Fruit fly (Drosophila melanogaster) whole organism, embryonic: ENCODE data around the gene CG15475.

Experiments used
- Abd-B ChIP-seq: fragments of 200-800 bp; sonication (Bioruptor generic); optimal IDR thresholded peaks from 2 replicates; lab custom pipeline; 2018; ENCODE audit warnings: missing biosample characterization, mild to moderate bottlenecking, missing genetic modification characterization, moderate library complexity
- Bdp1 ChIP-seq: fragments of 200-800 bp; sonication (Bioruptor generic); optimal IDR thresholded peaks from 3 replicates; lab custom pipeline; 2016; ENCODE audit warnings: missing biosample characterization, missing genetic modification characterization
- Bgb ChIP-seq: fragments of 200-800 bp; sonication (Bioruptor generic); IDR thresholded peaks from 2 replicates; pipeline ENCODE4 v1.3.6; 2022; ENCODE audit warnings: missing biosample characterization, missing genetic modification characterization; ENCODE audit not compliant: partially characterized antibody
- CG11560 ChIP-seq: fragments of 200-800 bp; sonication (Bioruptor generic); IDR thresholded peaks from 3 replicates; pipeline ENCODE4 v1.3.6; 2022; ENCODE audit warnings: missing biosample characterization, missing genetic modification characterization
- CG12104 ChIP-seq: fragments of 200-800 bp; sonication (Bioruptor generic); optimal IDR thresholded peaks from 3 replicates; lab custom pipeline; 2016; ENCODE audit warnings: missing biosample characterization, missing genetic modification characterization
- CG12155 ChIP-seq: fragments of 200-800 bp; sonication (Bioruptor generic); optimal IDR thresholded peaks from 3 replicates; lab custom pipeline; 2016; ENCODE audit warnings: missing biosample characterization, missing genetic modification characterization
- CG12219 ChIP-seq: fragments of 200-800 bp; sonication (Bioruptor generic); optimal IDR thresholded peaks from 3 replicates; lab custom pipeline; 2018; ENCODE audit warnings: missing biosample characterization, mild to moderate bottlenecking, missing genetic modification characterization
- CG12942 ChIP-seq: fragments of 200-800 bp; sonication (Bioruptor generic); optimal IDR thresholded peaks from 3 replicates; lab custom pipeline; 2016; ENCODE audit warnings: missing biosample characterization, missing genetic modification characterization
- CG16813 ChIP-seq: fragments of 200-800 bp; sonication (Bioruptor generic); IDR thresholded peaks from 3 replicates; pipeline ENCODE4 v1.3.6; 2022; ENCODE audit warnings: missing biosample characterization, missing genetic modification characterization; ENCODE audit not compliant: partially characterized antibody
- CG2202 ChIP-seq: fragments of 200-800 bp; sonication (Bioruptor generic); optimal IDR thresholded peaks from 2 replicates; lab custom pipeline; 2018; ENCODE audit warnings: missing biosample characterization, mild to moderate bottlenecking, missing genetic modification characterization
- CG2678 ChIP-seq: fragments of 200-800 bp; sonication (Bioruptor generic); optimal IDR thresholded peaks from 3 replicates; lab custom pipeline; 2019; ENCODE audit warnings: missing biosample characterization, mild to moderate bottlenecking, missing genetic modification characterization, moderate library complexity
- CG2875 ChIP-seq: fragments of 200-800 bp; sonication (Bioruptor generic); optimal IDR thresholded peaks from 2 replicates; lab custom pipeline; 2017; ENCODE audit warnings: missing biosample characterization, mild to moderate bottlenecking, missing genetic modification characterization, missing genetic modification reagents
- CG30431 ChIP-seq: fragments of 200-800 bp; sonication (Bioruptor generic); optimal IDR thresholded peaks from 2 replicates; lab custom pipeline; 2017; ENCODE audit warnings: missing biosample characterization, missing genetic modification characterization
- CG31388 ChIP-seq: fragments of 200-800 bp; sonication (Bioruptor generic); optimal IDR thresholded peaks from 2 replicates; lab custom pipeline; 2016; ENCODE audit warnings: missing biosample characterization, missing genetic modification characterization
- CG31441 ChIP-seq: fragments of 200-800 bp; sonication (Bioruptor generic); IDR thresholded peaks from 2 replicates; pipeline ENCODE4 v1.3.6; 2022; ENCODE audit warnings: missing biosample characterization, missing genetic modification characterization
- CG3281 ChIP-seq: fragments of 200-800 bp; sonication (Bioruptor generic); optimal IDR thresholded peaks from 3 replicates; lab custom pipeline; 2017; ENCODE audit warnings: missing biosample characterization, mild to moderate bottlenecking, missing genetic modification characterization
- CG42726 ChIP-seq: fragments of 200-800 bp; sonication (Bioruptor generic); IDR thresholded peaks from 2 replicates; pipeline ENCODE4 v1.3.6; 2022; ENCODE audit warnings: missing biosample characterization, missing genetic modification characterization; ENCODE audit not compliant: partially characterized antibody
- CG43689 ChIP-seq: fragments of 200-800 bp; sonication (Bioruptor generic); IDR thresholded peaks from 2 replicates; pipeline ENCODE4 v1.3.6; 2022; ENCODE audit warnings: missing biosample characterization, missing genetic modification characterization
- CG6254 ChIP-seq: fragments of 200-800 bp; sonication (Bioruptor generic); optimal IDR thresholded peaks from 3 replicates; lab custom pipeline; 2017; ENCODE audit warnings: mild to moderate bottlenecking, missing biosample characterization, missing genetic modification reagents, missing genetic modification characterization
- CG6272 ChIP-seq: fragments of 200-800 bp; sonication (Bioruptor generic); IDR thresholded peaks from 2 replicates; pipeline ENCODE4 v1.3.6; 2022; ENCODE audit warnings: missing biosample characterization, missing genetic modification characterization
- CG7271 ChIP-seq: fragments of 200-800 bp; sonication (Bioruptor generic); optimal IDR thresholded peaks from 2 replicates; lab custom pipeline; 2018; ENCODE audit warnings: missing biosample characterization, mild to moderate bottlenecking, missing genetic modification characterization, moderate library complexity
- CG7357 ChIP-seq: fragments of 200-800 bp; sonication (Bioruptor generic); IDR thresholded peaks from 3 replicates; pipeline ENCODE4 v1.3.6; 2022; ENCODE audit warnings: missing biosample characterization, missing genetic modification characterization
- CG8944 ChIP-seq: fragments of 200-800 bp; sonication (Bioruptor generic); optimal IDR thresholded peaks from 3 replicates; lab custom pipeline; 2016; ENCODE audit warnings: missing biosample characterization, missing genetic modification characterization
- Chrac-16 ChIP-seq: fragments of 200-800 bp; sonication (Bioruptor generic); optimal IDR thresholded peaks from 3 replicates; lab custom pipeline; 2016; ENCODE audit warnings: missing biosample characterization, missing genetic modification characterization
- Drgx ChIP-seq: fragments of 200-800 bp; sonication (Bioruptor generic); IDR thresholded peaks from 2 replicates; pipeline ENCODE4 v1.3.6; 2022; ENCODE audit warnings: missing biosample characterization, missing genetic modification characterization
- Fer1 ChIP-seq: fragments of 200-800 bp; sonication (Bioruptor generic); optimal IDR thresholded peaks from 2 replicates; lab custom pipeline; 2017; ENCODE audit warnings: missing biosample characterization, mild to moderate bottlenecking, missing genetic modification characterization
- Hand ChIP-seq: fragments of 200-800 bp; sonication (Bioruptor generic); optimal IDR thresholded peaks from 2 replicates; lab custom pipeline; 2017; ENCODE audit warnings: mild to moderate bottlenecking, missing biosample characterization, missing genetic modification reagents, missing genetic modification characterization
- Myb ChIP-seq: fragments of 200-800 bp; sonication (Bioruptor generic); optimal IDR thresholded peaks from 2 replicates; lab custom pipeline; 2016; ENCODE audit warnings: missing biosample characterization, missing genetic modification characterization
- Nf-YA ChIP-seq: fragments of 200-800 bp; sonication (Bioruptor generic); IDR thresholded peaks from 2 replicates; pipeline ENCODE4 v1.3.6; 2022; ENCODE audit warnings: missing biosample characterization, missing genetic modification characterization
- NfI ChIP-seq: fragments of 200-800 bp; sonication (Bioruptor generic); optimal IDR thresholded peaks from 3 replicates; lab custom pipeline; 2018; ENCODE audit warnings: missing biosample characterization, mild to moderate bottlenecking, missing genetic modification characterization, moderate library complexity
- Scr ChIP-seq: fragments of 200-800 bp; sonication (Bioruptor generic); IDR thresholded peaks from 2 replicates; pipeline ENCODE4 v1.3.6; 2022; ENCODE audit warnings: missing biosample characterization, missing genetic modification characterization; ENCODE audit not compliant: partially characterized antibody
- Sox102F ChIP-seq: fragments of 200-800 bp; sonication (Bioruptor generic); optimal IDR thresholded peaks from 2 replicates; lab custom pipeline; 2018; ENCODE audit warnings: missing biosample characterization, mild to moderate bottlenecking, missing genetic modification characterization, moderate library complexity
- az2 ChIP-seq: fragments of 200-800 bp; sonication (Bioruptor generic); optimal IDR thresholded peaks from 3 replicates; lab custom pipeline; 2016; ENCODE audit warnings: missing biosample characterization, missing genetic modification characterization
- chinmo ChIP-seq: fragments of 200-800 bp; sonication (Bioruptor generic); IDR thresholded peaks from 4 replicates; pipeline ENCODE4 v1.3.6; 2022; ENCODE audit warnings: missing biosample characterization, missing genetic modification characterization; ENCODE audit not compliant: partially characterized antibody
- gce ChIP-seq: fragments of 200-800 bp; sonication (Bioruptor generic); IDR thresholded peaks from 3 replicates; pipeline ENCODE4 v1.3.6; 2022; ENCODE audit warnings: missing biosample characterization, missing genetic modification characterization
- gem ChIP-seq: fragments of 200-800 bp; sonication (Bioruptor generic); optimal IDR thresholded peaks from 2 replicates; lab custom pipeline; 2019; ENCODE audit warnings: missing biosample characterization, mild to moderate bottlenecking, missing genetic modification characterization, moderate library complexity
- grn ChIP-seq: fragments of 200-800 bp; sonication (Bioruptor generic); optimal IDR thresholded peaks from 3 replicates; lab custom pipeline; 2017; ENCODE audit warnings: missing biosample characterization, missing genetic modification characterization
- jumu ChIP-seq: fragments of 200-800 bp; sonication (Bioruptor generic); optimal IDR thresholded peaks from 3 replicates; lab custom pipeline; 2016; ENCODE audit warnings: missing biosample characterization, missing genetic modification characterization
- kay ChIP-seq: fragments of 200-800 bp; sonication (Bioruptor generic); optimal IDR thresholded peaks from 2 replicates; lab custom pipeline; 2016; ENCODE audit warnings: missing biosample characterization, missing genetic modification characterization
- lilli ChIP-seq: fragments of 200-800 bp; sonication (Bioruptor generic); optimal IDR thresholded peaks from 3 replicates; lab custom pipeline; 2016; ENCODE audit warnings: missing biosample characterization, missing genetic modification characterization
- oc ChIP-seq: fragments of 200-800 bp; sonication (Bioruptor generic); optimal IDR thresholded peaks from 2 replicates; lab custom pipeline; 2018; ENCODE audit warnings: missing biosample characterization, mild to moderate bottlenecking, missing genetic modification characterization, moderate library complexity
- peb ChIP-seq: fragments of 200-800 bp; sonication (Bioruptor generic); IDR thresholded peaks from 2 replicates; pipeline ENCODE4 v1.3.6; 2022; ENCODE audit warnings: missing biosample characterization, missing genetic modification characterization
- pfk ChIP-seq: fragments of 200-800 bp; sonication (Bioruptor generic); optimal IDR thresholded peaks from 2 replicates; lab custom pipeline; 2018; ENCODE audit warnings: missing biosample characterization, mild to moderate bottlenecking, missing genetic modification characterization, moderate library complexity
- sc ChIP-seq, 3 experiments: fragments of >200 bp in 2 of 3; fragments of 200-800 bp in 1 of 3; sonication (Bioruptor generic) in 1 of 3; optimal IDR thresholded peaks; 2 replicates in 2 of 3; 3 replicates in 1 of 3; lab custom pipeline; 2017; ENCODE audit warnings: mild to moderate bottlenecking in 1 of 3, missing biosample characterization in 1 of 3, missing genetic modification characterization in 1 of 3, missing genetic modification reagents in 1 of 3
- sd ChIP-seq: fragments of 200-800 bp; sonication (Bioruptor generic); optimal IDR thresholded peaks from 3 replicates; lab custom pipeline; 2018; ENCODE audit warnings: missing biosample characterization, mild to moderate bottlenecking, missing genetic modification characterization, moderate library complexity
- seq ChIP-seq: fragments of 200-800 bp; sonication (Bioruptor generic); IDR thresholded peaks from 2 replicates; pipeline ENCODE4 v1.3.6; 2022; ENCODE audit warnings: missing biosample characterization, missing genetic modification characterization
- sim ChIP-seq: fragments of 200-800 bp; sonication (Bioruptor generic); IDR thresholded peaks from 2 replicates; pipeline ENCODE4 v1.3.6; 2022; ENCODE audit warnings: missing biosample characterization, missing genetic modification characterization
- stc ChIP-seq: fragments of 200-800 bp; sonication (Bioruptor generic); IDR thresholded peaks from 2 replicates; pipeline ENCODE4 v1.3.6; 2022; ENCODE audit warnings: missing biosample characterization, missing genetic modification characterization
- sug ChIP-seq: fragments of 200-800 bp; optimal IDR thresholded peaks from 2 replicates; lab custom pipeline; 2019; ENCODE audit warnings: missing biosample characterization, mild to moderate bottlenecking, missing genetic modification characterization, moderate library complexity
- wek ChIP-seq: fragments of 200-800 bp; sonication (Bioruptor generic); optimal IDR thresholded peaks from 3 replicates; lab custom pipeline; 2018; ENCODE audit warnings: missing biosample characterization, mild to moderate bottlenecking, missing genetic modification characterization, moderate library complexity
- zfh1 ChIP-seq: fragments of 200-800 bp; sonication (Bioruptor generic); IDR thresholded peaks from 3 replicates; pipeline ENCODE4 v1.3.6; 2022; ENCODE audit warnings: missing biosample characterization, missing genetic modification characterization

Gene CG15475

dm6 chr2L:20638413-20638812 lies 24.1 kb downstream of the CG15475 start (continued):
- TF ChIP-seq CG3281 (GFP tag; lab: Kevin White, UChicago), result no peak
- TF ChIP-seq CG16813, result peak; percentile 49; the same call in 2 of the 3 replicates
- TF ChIP-seq CG30431 (GFP tag; lab: Kevin White, UChicago), result no peak
- no peak for TF ChIP-seq zfh1
- no peak for TF ChIP-seq CG8944 (GFP tag; lab: Kevin White, UChicago)
- no peak for TF ChIP-seq peb (GFP tag; lab: Robert Waterston, UW)
- TF ChIP-seq lilli (GFP tag; lab: Kevin White, UChicago), result no peak
- TF ChIP-seq sc (optimal IDR thresholded peaks at IDR 0.05; lab: Kevin White, UChicago), result no peak
- peak; percentile 25 for TF ChIP-seq sc (GFP tag; optimal IDR thresholded peaks at IDR 0.05; lab: Kevin White, UChicago)
- TF ChIP-seq CG6254 (GFP tag; lab: Kevin White, UChicago), result peak; percentile 9
- no peak for TF ChIP-seq chinmo (GFP tag; lab: Robert Waterston, UW)
- no peak for TF ChIP-seq CG7357
- TF ChIP-seq CG2875 (GFP tag; lab: Kevin White, UChicago), result no peak
- TF ChIP-seq CG11560 (tag; lab: Robert Waterston, UW), result no peak
- no peak for TF ChIP-seq NfI (GFP tag; lab: Kevin White, UChicago)
- no peak for TF ChIP-seq kay (GFP tag; lab: Kevin White, UChicago)
- TF ChIP-seq CG31441 (GFP tag; lab: Robert Waterston, UW), result peak; percentile 29; the same call in 1 of the 2 replicates
- no peak for TF ChIP-seq CG31388 (GFP tag; lab: Kevin White, UChicago)
- no peak for TF ChIP-seq sd
- no peak for TF ChIP-seq oc (tag; lab: Kevin White, UChicago)
- TF ChIP-seq Hand, result no peak
- TF ChIP-seq sim (GFP tag; lab: Robert Waterston, UW), result no peak
- TF ChIP-seq CG12942 (GFP tag; lab: Kevin White, UChicago), result no peak
- TF ChIP-seq pfk, result no peak
- no peak for TF ChIP-seq az2 (GFP tag; lab: Kevin White, UChicago)
- peak; percentile 25; the same call in 1 of the 2 replicates for TF ChIP-seq Scr (GFP tag; lab: Robert Waterston, UW)
- no peak for TF ChIP-seq Drgx (GFP tag; lab: Robert Waterston, UW)
- TF ChIP-seq CG6272 (GFP tag; lab: Robert Waterston, UW), result no peak
- no peak for TF ChIP-seq grn (GFP tag; lab: Kevin White, UChicago)
- TF ChIP-seq CG12155 (GFP tag; lab: Kevin White, UChicago), result no peak
- peak; percentile 65 for TF ChIP-seq Bgb (GFP tag; lab: Robert Waterston, UW)
- TF ChIP-seq gce (GFP tag; lab: Robert Waterston, UW), result no peak
- no peak for TF ChIP-seq CG12104 (GFP tag; lab: Kevin White, UChicago)
- TF ChIP-seq CG42726 (GFP tag; lab: Robert Waterston, UW), result 0 out of 2 replicates have a peak, but pooled peaks have one; percentile 36
- no peak for TF ChIP-seq Sox102F (GFP tag; lab: Kevin White, UChicago)
- no peak for TF ChIP-seq seq (GFP tag; lab: Robert Waterston, UW)
- TF ChIP-seq Nf-YA (GFP tag; lab: Robert Waterston, UW), result no peak
- no peak for TF ChIP-seq Bdp1
- 0 out of 2 replicates have a peak, but pooled peaks have one; percentile 33 for TF ChIP-seq stc (GFP tag; lab: Robert Waterston, UW)
- no peak for TF ChIP-seq Chrac-16 (GFP tag; lab: Kevin White, UChicago)
- TF ChIP-seq sug (tag; lab: Kevin White, UChicago), result no peak
- TF ChIP-seq CG12219 (GFP tag; lab: Kevin White, UChicago), result no peak
- no peak for TF ChIP-seq wek (GFP tag; lab: Kevin White, UChicago)
- no peak for TF ChIP-seq jumu (GFP tag; lab: Kevin White, UChicago)
- peak; percentile 54 for TF ChIP-seq Abd-B (GFP tag; lab: Kevin White, UChicago)
- TF ChIP-seq Myb (GFP tag; lab: Kevin White, UChicago), result peak; percentile 27
- TF ChIP-seq Fer1 (GFP tag; lab: Kevin White, UChicago), result no peak
- TF ChIP-seq CG43689 (GFP tag; lab: Robert Waterston, UW), result no peak
- no peak for TF ChIP-seq CG7271 (tag; lab: Kevin White, UChicago)
- no peak for TF ChIP-seq CG2678 (tag; lab: Kevin White, UChicago)
- no peak for TF ChIP-seq gem (tag; lab: Kevin White, UChicago)
- TF ChIP-seq CG2202, result no peak
